Fruit fly (Drosophila melanogaster): ENCODE measurements around the gene Usp2.

- no peak for TF ChIP-seq CG11617 (GFP tag; optimal IDR thresholded peaks at IDR 0.05)
- TF ChIP-seq CG7101 (tag; optimal IDR thresholded peaks at IDR 0.05): no peak
Measured at dm6 chrX:22512071-22512470, 56.5 kb downstream of the Usp2 start.
